Worm (Caenorhabditis elegans): ENCODE data around the gene C14C6.2.

- TF ChIP-seq W03F9.2 (tag; optimal IDR thresholded peaks at IDR 0.05) (no peak), him-1 (tag; optimal IDR thresholded peaks at IDR 0.05) (no peak), dao-5 (tag; optimal IDR thresholded peaks at IDR 0.05) (no peak)
Measured at ce11 chrV:585472-585871, 22.5 kb downstream of the C14C6.2 start, which contains the start of gene K06H6.2.

All from whole organism, L4/young adult.